Worm (Caenorhabditis elegans) whole organism, late embryonic: Measurements from ENCODE around the gene F11C1.1.

ENCODE experiments used
- C08G9.2 ChIP-seq: sonication (generic microtip); optimal IDR thresholded peaks from 2 replicates; lab custom pipeline; 2016; ENCODE audit warnings: mild to moderate bottlenecking, missing genetic modification characterization, moderate library complexity, missing compliant biosample characterization
- Y22D7AL.16 ChIP-seq: sonication (generic microtip); optimal IDR thresholded peaks from 2 replicates; lab custom pipeline; 2016; ENCODE audit warnings: missing genetic modification characterization, missing compliant biosample characterization
- ama-1 ChIP-seq: fragments of 150-350 bp; optimal IDR thresholded peaks from 2 replicates; lab custom pipeline; 2014
- ceh-14 ChIP-seq: sonication (generic microtip); optimal IDR thresholded peaks from 2 replicates; lab custom pipeline; 2016; ENCODE audit warnings: missing genotype, missing genetic modification characterization, missing compliant biosample characterization
- ceh-19 ChIP-seq: fragments of 200-800 bp; sonication (Bioruptor generic); optimal IDR thresholded peaks from 2 replicates; lab custom pipeline; 2018; ENCODE audit warnings: mild to moderate bottlenecking, missing genetic modification characterization, missing compliant biosample characterization
- ceh-2 ChIP-seq: sonication (generic microtip); optimal IDR thresholded peaks from 2 replicates; lab custom pipeline; 2016; ENCODE audit warnings: missing genotype, missing genetic modification characterization, missing compliant biosample characterization
- ceh-30 ChIP-seq: fragments of 150-350 bp; optimal IDR thresholded peaks from 2 replicates; lab custom pipeline; 2014; ENCODE audit warnings: missing biosample characterization, missing genetic modification characterization
- ceh-31 ChIP-seq: sonication (generic microtip); optimal IDR thresholded peaks from 2 replicates; lab custom pipeline; 2016; ENCODE audit warnings: missing genetic modification characterization, missing compliant biosample characterization
- ceh-34 ChIP-seq: sonication (generic microtip); optimal IDR thresholded peaks from 2 replicates; lab custom pipeline; 2016; ENCODE audit warnings: mild to moderate bottlenecking, missing genetic modification characterization, missing compliant biosample characterization
- ceh-45 ChIP-seq: fragments of 200-800 bp; sonication (Bioruptor generic); IDR thresholded peaks from 2 replicates; pipeline ENCODE4 v1.3.6; 2022; ENCODE audit warnings: missing genetic modification reagents, missing genetic modification characterization, missing compliant biosample characterization
- ceh-48 ChIP-seq: sonication (generic microtip); optimal IDR thresholded peaks from 2 replicates; lab custom pipeline; 2016; ENCODE audit warnings: missing genetic modification characterization, inconsistent platforms, missing compliant biosample characterization
- dmd-4 ChIP-seq: sonication (generic microtip); optimal IDR thresholded peaks from 2 replicates; lab custom pipeline; 2016; ENCODE audit warnings: borderline replicate concordance, missing genetic modification characterization, missing compliant biosample characterization
- elt-2 ChIP-seq: sonication (generic microtip); optimal IDR thresholded peaks from 2 replicates; lab custom pipeline; 2016; ENCODE audit warnings: missing genetic modification reagents, missing genetic modification characterization, missing compliant biosample characterization
- elt-4 ChIP-seq: sonication (generic microtip); optimal IDR thresholded peaks from 2 replicates; lab custom pipeline; 2016; ENCODE audit warnings: missing genetic modification characterization, missing compliant biosample characterization
- fkh-10 ChIP-seq: fragments of 150-350 bp; optimal IDR thresholded peaks from 2 replicates; lab custom pipeline; 2014; ENCODE audit warnings: missing biosample characterization, missing genetic modification reagents, missing genetic modification characterization
- fkh-6 ChIP-seq: sonication (generic microtip); optimal IDR thresholded peaks from 2 replicates; lab custom pipeline; 2016; ENCODE audit warnings: missing genetic modification characterization, missing compliant biosample characterization
- hlh-13 ChIP-seq: fragments of 200-800 bp; sonication (Bioruptor generic); optimal IDR thresholded peaks from 2 replicates; lab custom pipeline; 2018; ENCODE audit warnings: mild to moderate bottlenecking, missing genetic modification characterization, missing compliant biosample characterization
- hlh-30 ChIP-seq: sonication (generic microtip); optimal IDR thresholded peaks from 2 replicates; lab custom pipeline; 2017; ENCODE audit warnings: antibody characterized with exemption, missing genetic modification characterization, missing compliant biosample characterization; ENCODE audit not compliant: insufficient read depth
- hlh-6 ChIP-seq: sonication (generic microtip); optimal IDR thresholded peaks from 2 replicates; lab custom pipeline; 2016; ENCODE audit warnings: missing genotype, missing genetic modification characterization, missing compliant biosample characterization
- hlh-8 ChIP-seq: sonication (generic microtip); optimal IDR thresholded peaks from 2 replicates; lab custom pipeline; 2016; ENCODE audit warnings: missing genotype, missing genetic modification characterization, missing compliant biosample characterization
- lim-6 ChIP-seq: sonication (generic microtip); optimal IDR thresholded peaks from 2 replicates; lab custom pipeline; 2016; ENCODE audit warnings: missing genetic modification characterization, missing compliant biosample characterization
- madf-2 ChIP-seq: sonication (generic microtip); optimal IDR thresholded peaks from 2 replicates; lab custom pipeline; 2017; ENCODE audit warnings: missing genetic modification characterization, missing compliant biosample characterization
- nfya-1 ChIP-seq: sonication (generic microtip); optimal IDR thresholded peaks from 2 replicates; lab custom pipeline; 2017; ENCODE audit warnings: missing genetic modification characterization, mild to moderate bottlenecking, missing compliant biosample characterization, antibody characterized with exemption, moderate library complexity
- nhr-11 ChIP-seq: fragments of 150-350 bp; optimal IDR thresholded peaks from 2 replicates; lab custom pipeline; 2014; ENCODE audit warnings: missing biosample characterization, missing genetic modification characterization
- nhr-232 ChIP-seq: sonication (generic microtip); optimal IDR thresholded peaks from 2 replicates; lab custom pipeline; 2016; ENCODE audit warnings: missing genetic modification characterization, missing compliant biosample characterization
- pag-3 ChIP-seq: sonication (generic microtip); optimal IDR thresholded peaks from 2 replicates; lab custom pipeline; 2016; ENCODE audit warnings: missing compliant biosample characterization, missing genetic modification characterization, borderline replicate concordance
- pax-1 ChIP-seq: fragments of 150-350 bp; optimal IDR thresholded peaks from 2 replicates; lab custom pipeline; 2014; ENCODE audit warnings: missing biosample characterization, missing genetic modification characterization
- pha-2 ChIP-seq: sonication (generic microtip); optimal IDR thresholded peaks from 2 replicates; lab custom pipeline; 2017; ENCODE audit warnings: mild to moderate bottlenecking, missing genetic modification characterization, missing compliant biosample characterization
- pha-4 ChIP-seq: fragments of 150-350 bp; optimal IDR thresholded peaks from 2 replicates; lab custom pipeline; 2018; ENCODE audit warnings: missing biosample characterization, missing genetic modification reagents, missing genetic modification characterization
- rnt-1 ChIP-seq: sonication (generic microtip); optimal IDR thresholded peaks from 2 replicates; lab custom pipeline; 2016; ENCODE audit warnings: missing genetic modification characterization, missing compliant biosample characterization
- sox-2 ChIP-seq: fragments of 200-800 bp; sonication (Bioruptor generic); IDR thresholded peaks from 2 replicates; pipeline ENCODE4 v1.3.6; 2022; ENCODE audit warnings: missing genetic modification reagents, missing genetic modification characterization, missing compliant biosample characterization
- ttx-3 ChIP-seq: sonication (generic microtip); optimal IDR thresholded peaks from 2 replicates; lab custom pipeline; 2016; ENCODE audit warnings: missing genetic modification reagents, missing genetic modification characterization, missing compliant biosample characterization
- unc-3 ChIP-seq, 2 experiments: fragments of 200-800 bp in 1 of 2; sonication (Bioruptor generic) in 1 of 2; sonication (generic microtip) in 1 of 2; conservative IDR thresholded peaks in 1 of 2; optimal IDR thresholded peaks in 1 of 2; 2 replicates each; pipeline versions ENCODE4 v1.3.6 to Lab custom; 2016 to 2022; ENCODE audit warnings: missing compliant biosample characterization in 2 of 2, missing genetic modification characterization in 2 of 2, missing genetic modification reagents in 1 of 2
- unc-55 ChIP-seq: sonication (generic microtip); optimal IDR thresholded peaks from 2 replicates; lab custom pipeline; 2017; ENCODE audit warnings: missing biosample characterization, missing genetic modification reagents, missing genetic modification characterization
- unc-86 ChIP-seq: sonication (generic microtip); optimal IDR thresholded peaks from 2 replicates; lab custom pipeline; 2016; ENCODE audit warnings: missing genetic modification characterization, missing compliant biosample characterization
- zip-5 ChIP-seq: sonication (generic microtip); optimal IDR thresholded peaks from 2 replicates; lab custom pipeline; 2016; ENCODE audit warnings: missing genetic modification characterization, missing compliant biosample characterization

The F11C1.1 gene

DNA sequence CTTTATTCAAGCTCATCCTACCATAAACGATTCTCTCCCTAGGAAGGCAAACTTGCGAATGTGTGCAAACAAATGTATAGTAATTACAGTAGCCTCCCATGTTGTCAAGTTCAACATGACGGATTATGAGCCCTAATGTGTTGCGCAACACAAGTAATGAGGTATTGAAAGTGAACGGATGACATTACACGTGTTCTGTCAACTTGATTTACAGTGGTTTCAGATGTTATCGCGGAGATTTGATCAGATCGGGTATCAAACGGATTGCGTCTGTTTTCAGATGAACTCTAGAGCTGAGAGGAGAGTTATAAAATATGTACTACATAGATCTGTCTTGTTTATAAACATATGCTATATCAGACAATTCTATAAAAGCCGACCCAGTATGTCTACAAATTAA lies 11.9 kb upstream of the F11C1.1 start:
- no peak for TF ChIP-seq pax-1 (tag; lab: Kevin White, UChicago)
- no peak for TF ChIP-seq ceh-34 (tag; lab: Kevin White, UChicago)

DNA sequence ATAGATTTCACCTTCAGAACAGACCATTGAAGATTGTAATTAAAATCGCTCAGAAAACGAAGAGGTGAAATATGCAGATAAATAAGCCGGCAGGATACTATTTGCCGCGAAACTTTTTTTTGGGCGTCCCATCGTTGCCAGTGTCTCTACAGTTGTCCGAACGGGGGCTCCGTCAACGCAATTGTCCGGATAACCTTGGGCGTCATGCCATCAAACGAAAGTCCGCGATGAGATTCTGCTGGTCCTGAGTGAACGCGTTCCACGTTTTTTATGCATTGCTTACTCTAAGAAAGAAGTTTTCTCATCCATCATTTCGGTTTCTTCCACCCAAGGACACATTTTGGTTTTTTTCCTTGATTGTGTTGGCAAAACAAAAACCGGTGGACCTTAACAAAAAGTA lies 10.5 kb upstream of the F11C1.1 start:
- no peak for TF ChIP-seq ceh-31
- TF ChIP-seq dmd-4 (tag; lab: Kevin White, UChicago): no peak
- no peak for TF ChIP-seq rnt-1 (tag; lab: Kevin White, UChicago)
- no peak for TF ChIP-seq unc-55 (GFP tag; lab: Kevin White, UChicago)
- no peak for TF ChIP-seq ama-1 (lab: Kevin White, UChicago)
- TF ChIP-seq hlh-8: no peak
- TF ChIP-seq Y22D7AL.16 (tag; lab: Kevin White, UChicago): no peak
- no peak for TF ChIP-seq pha-2
- no peak for TF ChIP-seq pha-4 (tag; lab: Kevin White, UChicago)
- TF ChIP-seq sox-2 (GFP tag; lab: Robert Waterston, UW): no peak
- TF ChIP-seq pax-1 (tag; lab: Kevin White, UChicago): no peak
- no peak for TF ChIP-seq hlh-13 (GFP tag; lab: Kevin White, UChicago)
- TF ChIP-seq nhr-11: no peak
- TF ChIP-seq pag-3: no peak
- no peak for TF ChIP-seq hlh-6
- TF ChIP-seq ttx-3 (tag; lab: Kevin White, UChicago): no peak

DNA sequence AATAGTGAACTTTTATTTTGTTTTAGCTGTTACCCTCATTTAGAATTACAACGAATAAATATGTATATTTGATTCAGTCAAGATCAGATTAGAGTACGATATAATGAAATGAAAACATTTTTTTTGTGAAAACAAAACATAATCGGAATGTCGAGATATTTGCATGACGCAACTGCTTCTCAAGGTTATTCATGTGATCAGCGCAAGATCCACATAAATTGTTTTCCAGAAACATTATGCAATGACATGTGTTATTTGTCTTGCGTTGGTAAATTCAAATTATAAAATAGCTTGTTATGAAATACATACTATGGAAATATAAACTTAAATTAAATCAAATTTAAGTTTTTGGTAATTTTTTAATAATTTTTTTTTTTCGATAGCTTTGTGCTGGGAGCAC lies 9.2 kb upstream of the F11C1.1 start:
- TF ChIP-seq ceh-31 (no peak), nfya-1 (tag; lab: Kevin White, UChicago) (no peak), hlh-13 (GFP tag; lab: Kevin White, UChicago) (no peak), elt-2 (tag; lab: Kevin White, UChicago) (no peak), nhr-232 (tag; lab: Kevin White, UChicago) (no peak), C08G9.2 (tag; lab: Kevin White, UChicago) (no peak), hlh-30 (tag; lab: Kevin White, UChicago) (no peak), ceh-14 (no peak), pag-3 (no peak), ceh-30 (no peak), fkh-6 (tag; lab: Kevin White, UChicago) (no peak), rnt-1 (tag; lab: Kevin White, UChicago) (no peak), unc-86 (tag; lab: Kevin White, UChicago) (no peak), nhr-11 (no peak)
- TF ChIP-seq, all 69 proteins: peak for 0

DNA sequence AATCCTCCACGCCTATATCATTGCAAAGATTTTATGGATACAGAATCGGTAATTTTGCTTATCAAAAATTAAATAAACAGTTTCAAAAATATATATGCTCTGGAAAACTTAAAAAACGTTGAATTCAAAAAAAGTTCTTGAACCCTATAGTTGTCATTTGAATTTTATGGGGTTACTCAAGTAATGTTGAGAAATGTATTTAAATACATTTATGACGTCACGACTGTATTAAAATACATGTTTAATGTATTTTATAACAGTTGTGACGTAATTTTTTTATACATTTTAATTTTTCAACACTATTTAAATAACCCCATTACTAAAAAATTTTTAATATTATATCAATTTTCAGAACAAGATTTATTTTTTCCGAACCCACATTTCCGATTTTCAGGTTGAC lies 5.8 kb upstream of the F11C1.1 start:
- TF ChIP-seq ceh-45 (GFP tag; lab: Robert Waterston, UW) (no peak), pha-4 (tag; lab: Kevin White, UChicago) (no peak), elt-4 (no peak), zip-5 (tag; lab: Kevin White, UChicago) (no peak), madf-2 (tag; lab: Kevin White, UChicago) (no peak), ceh-2 (tag; lab: Kevin White, UChicago) (no peak), elt-2 (tag; lab: Kevin White, UChicago) (no peak), fkh-10 (no peak)

DNA sequence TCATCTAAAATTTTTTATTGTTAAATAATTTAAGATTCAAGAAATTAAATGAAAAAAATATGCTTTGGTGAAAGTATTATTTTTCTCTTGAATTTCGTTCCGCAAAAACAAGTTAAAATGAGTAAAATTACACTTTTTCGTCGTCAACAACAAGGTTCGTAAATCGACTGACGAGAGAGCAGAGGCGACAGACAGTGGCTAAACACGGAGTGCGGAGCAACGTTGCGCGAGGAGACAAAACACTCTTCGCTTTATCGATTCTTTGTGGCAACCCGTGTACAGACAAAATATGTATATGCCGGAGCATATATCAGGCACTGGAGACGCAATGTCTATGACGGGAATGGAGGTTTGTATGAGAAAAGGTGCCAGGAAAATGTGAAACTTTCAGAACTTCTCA lies 1.2 kb downstream of the F11C1.1 start, which contains the start of gene F11C1.7:
Gene F11C1.7, plus strand, starts transcription at position 140 of the 400 bp plus-strand sequence.
- no peak for TF ChIP-seq ceh-45 (GFP tag; lab: Robert Waterston, UW)
- no peak for TF ChIP-seq ceh-2 (tag; lab: Kevin White, UChicago)
- peak; percentile 81 for TF ChIP-seq ceh-48
- no peak for TF ChIP-seq unc-3 (GFP tag; conservative IDR thresholded peaks at IDR 0.05; lab: Robert Waterston, UW)
- no peak for TF ChIP-seq unc-3 (tag; optimal IDR thresholded peaks at IDR 0.05; lab: Kevin White, UChicago)
- TF ChIP-seq ceh-19 (GFP tag; lab: Kevin White, UChicago): no peak
- peak; percentile 3 for TF ChIP-seq ceh-31
- TF ChIP-seq lim-6: no peak
- no peak for TF ChIP-seq rnt-1 (tag; lab: Kevin White, UChicago)
- TF ChIP-seq pha-4 (tag; lab: Kevin White, UChicago): no peak
